Fruit fly (Drosophila melanogaster) whole organism, embryonic: ENCODE data around the gene CG7276.
A peak's percentile ranks its signal among the peaks of the same experiment; 100 is the strongest.

ENCODE experiments used
- CG10366 ChIP-seq: fragments of 200-800 bp; sonication (Bioruptor generic); IDR thresholded peaks from 2 replicates; pipeline ENCODE4 v1.3.6; 2022; ENCODE audit warnings: missing biosample characterization, missing genetic modification characterization
- CG12071 ChIP-seq: fragments of 200-800 bp; sonication (Bioruptor generic); optimal IDR thresholded peaks from 3 replicates; lab custom pipeline; 2018; ENCODE audit warnings: missing biosample characterization, mild to moderate bottlenecking, missing genetic modification characterization
- CG13296 ChIP-seq: fragments of 200-800 bp; sonication (Bioruptor generic); optimal IDR thresholded peaks from 3 replicates; lab custom pipeline; 2018; ENCODE audit warnings: missing biosample characterization, mild to moderate bottlenecking, missing genetic modification characterization
- CG14050 ChIP-seq: fragments of 200-800 bp; sonication (Bioruptor generic); IDR thresholded peaks from 3 replicates; pipeline ENCODE4 v1.3.6; 2022; ENCODE audit warnings: missing biosample characterization, missing genetic modification characterization
- CG14667 ChIP-seq: fragments of 200-800 bp; sonication (Bioruptor generic); IDR thresholded peaks from 2 replicates; pipeline ENCODE4 v1.3.6; 2022; ENCODE audit warnings: missing biosample characterization, missing genetic modification characterization
- CG17829 ChIP-seq: fragments of 200-800 bp; optimal IDR thresholded peaks from 2 replicates; lab custom pipeline; 2019; ENCODE audit warnings: missing biosample characterization, mild to moderate bottlenecking, missing genetic modification characterization, moderate library complexity
- CG2120 ChIP-seq: fragments of 200-800 bp; sonication (Bioruptor generic); optimal IDR thresholded peaks from 3 replicates; lab custom pipeline; 2016; ENCODE audit warnings: missing biosample characterization, missing genetic modification characterization
- CG4360 ChIP-seq: fragments of 200-800 bp; sonication (Bioruptor generic); IDR thresholded peaks from 2 replicates; pipeline ENCODE4 v1.3.6; 2022; ENCODE audit warnings: missing biosample characterization, missing genetic modification characterization
- CG4404 ChIP-seq: fragments of 200-800 bp; sonication (Bioruptor generic); IDR thresholded peaks from 2 replicates; pipeline ENCODE4 v1.3.6; 2022; ENCODE audit warnings: missing biosample characterization, missing genetic modification characterization
- CG4707 ChIP-seq: fragments of 200-800 bp; sonication (Bioruptor generic); optimal IDR thresholded peaks from 2 replicates; lab custom pipeline; 2018; ENCODE audit warnings: missing biosample characterization, mild to moderate bottlenecking, missing genetic modification characterization, moderate library complexity
- CG5245 ChIP-seq: fragments of 200-800 bp; sonication (Bioruptor generic); optimal IDR thresholded peaks from 3 replicates; lab custom pipeline; 2016; ENCODE audit warnings: missing biosample characterization, missing genetic modification characterization
- CG5953 ChIP-seq: fragments of 200-800 bp; sonication (Bioruptor generic); IDR thresholded peaks from 2 replicates; pipeline ENCODE4 v1.3.6; 2022; ENCODE audit warnings: missing biosample characterization, missing genetic modification characterization
- CG6689 ChIP-seq: fragments of 200-800 bp; sonication (Bioruptor generic); IDR thresholded peaks from 2 replicates; pipeline ENCODE4 v1.3.6; 2022; ENCODE audit warnings: missing biosample characterization, missing genetic modification characterization
- CG6854 ChIP-seq: fragments of 200-800 bp; sonication (Bioruptor generic); optimal IDR thresholded peaks from 3 replicates; lab custom pipeline; 2017; ENCODE audit warnings: missing biosample characterization, mild to moderate bottlenecking, missing genetic modification characterization
- CG7987 ChIP-seq: fragments of 200-800 bp; sonication (Bioruptor generic); optimal IDR thresholded peaks from 2 replicates; lab custom pipeline; 2018; ENCODE audit warnings: missing biosample characterization, mild to moderate bottlenecking, missing genetic modification characterization, moderate library complexity
- Ets97D ChIP-seq: fragments of 200-800 bp; sonication (Bioruptor generic); optimal IDR thresholded peaks from 3 replicates; lab custom pipeline; 2016; ENCODE audit warnings: missing biosample characterization, missing genetic modification characterization
- Gug ChIP-seq: fragments of 200-800 bp; sonication (Bioruptor generic); IDR thresholded peaks from 4 replicates; pipeline ENCODE4 v1.3.6; 2022; ENCODE audit warnings: missing biosample characterization, missing genetic modification characterization
- Hr3 ChIP-seq: fragments of 200-800 bp; sonication (Bioruptor generic); optimal IDR thresholded peaks from 3 replicates; lab custom pipeline; 2016; ENCODE audit warnings: missing biosample characterization, missing genetic modification characterization
- Hr39 ChIP-seq: fragments of >200 bp; optimal IDR thresholded peaks from 2 replicates; lab custom pipeline; 2017
- Lim3 ChIP-seq: fragments of 200-800 bp; sonication (Bioruptor generic); IDR thresholded peaks from 2 replicates; pipeline ENCODE4 v1.3.6; 2022; ENCODE audit warnings: missing biosample characterization, missing genetic modification characterization
- Max ChIP-seq: fragments of 200-800 bp; sonication (Bioruptor generic); optimal IDR thresholded peaks from 2 replicates; lab custom pipeline; 2016; ENCODE audit warnings: missing biosample characterization, mild to moderate bottlenecking, missing genetic modification characterization
- NK7.1 ChIP-seq: fragments of 200-800 bp; sonication (Bioruptor generic); optimal IDR thresholded peaks from 3 replicates; lab custom pipeline; 2016; ENCODE audit warnings: missing biosample characterization, missing genetic modification characterization
- Neu2 ChIP-seq: fragments of 200-800 bp; sonication (Bioruptor generic); optimal IDR thresholded peaks from 3 replicates; lab custom pipeline; 2016; ENCODE audit warnings: missing biosample characterization, missing genetic modification characterization, borderline replicate concordance
- Nf-YC ChIP-seq: fragments of 200-800 bp; optimal IDR thresholded peaks from 3 replicates; lab custom pipeline; 2019; ENCODE audit warnings: missing biosample characterization, mild to moderate bottlenecking, missing genetic modification characterization, moderate library complexity
- Rx ChIP-seq: fragments of 200-800 bp; sonication (Bioruptor generic); IDR thresholded peaks from 2 replicates; pipeline ENCODE4 v1.3.6; 2022; ENCODE audit warnings: missing biosample characterization, missing genetic modification characterization
- Sox100B ChIP-seq: fragments of 200-800 bp; sonication (Bioruptor generic); optimal IDR thresholded peaks from 3 replicates; lab custom pipeline; 2018; ENCODE audit warnings: missing biosample characterization, mild to moderate bottlenecking, missing genetic modification characterization
- Spps ChIP-seq: fragments of 200-800 bp; sonication (Bioruptor generic); optimal IDR thresholded peaks from 2 replicates; lab custom pipeline; 2018; ENCODE audit warnings: missing biosample characterization, mild to moderate bottlenecking, missing genetic modification characterization
- Vsx1 ChIP-seq: fragments of 200-800 bp; sonication (Bioruptor generic); optimal IDR thresholded peaks from 2 replicates; lab custom pipeline; 2017; ENCODE audit warnings: missing biosample characterization, mild to moderate bottlenecking, missing genetic modification characterization, missing genetic modification reagents
- ara ChIP-seq: fragments of 200-800 bp; sonication (Bioruptor generic); IDR thresholded peaks from 2 replicates; pipeline ENCODE4 v1.3.6; 2022; ENCODE audit warnings: missing biosample characterization, missing genetic modification characterization
- ase ChIP-seq: fragments of 200-800 bp; sonication (Bioruptor generic); IDR thresholded peaks from 3 replicates; pipeline ENCODE4 v1.3.6; 2022; ENCODE audit warnings: missing biosample characterization, missing genetic modification characterization
- bab2 ChIP-seq: fragments of 200-800 bp; sonication (Bioruptor generic); optimal IDR thresholded peaks from 2 replicates; lab custom pipeline; 2016; ENCODE audit warnings: missing biosample characterization, missing genetic modification characterization
- bsh ChIP-seq, 2 experiments: fragments of 200-800 bp; sonication (Bioruptor generic); optimal IDR thresholded peaks; 2 replicates each; lab custom pipeline; 2017 to 2018; ENCODE audit warnings: mild to moderate bottlenecking in 2 of 2, missing biosample characterization in 2 of 2, missing genetic modification characterization in 2 of 2, moderate library complexity in 1 of 2
- cato ChIP-seq: fragments of 200-800 bp; sonication (Bioruptor generic); optimal IDR thresholded peaks from 2 replicates; lab custom pipeline; 2016; ENCODE audit warnings: missing biosample characterization, missing genetic modification characterization, borderline replicate concordance
- chif ChIP-seq, 2 experiments: fragments of 200-800 bp; sonication (Bioruptor generic); optimal IDR thresholded peaks; 3 replicates each; lab custom pipeline; 2016; ENCODE audit warnings: missing biosample characterization in 2 of 2, missing genetic modification characterization in 2 of 2
- corto ChIP-seq: fragments of 200-800 bp; sonication (Bioruptor generic); optimal IDR thresholded peaks from 2 replicates; lab custom pipeline; 2016; ENCODE audit warnings: missing biosample characterization, mild to moderate bottlenecking, missing genetic modification characterization, moderate library complexity
- croc ChIP-seq: fragments of 200-800 bp; sonication (Bioruptor generic); conservative IDR thresholded peaks from 3 replicates; pipeline ENCODE4 v1.3.6; 2022; ENCODE audit warnings: missing biosample characterization, missing genetic modification characterization
- esg ChIP-seq: fragments of 200-800 bp; sonication (Bioruptor generic); conservative IDR thresholded peaks from 2 replicates; pipeline ENCODE4 v1.3.6; 2022; ENCODE audit warnings: missing biosample characterization, missing genetic modification characterization
- fd3F ChIP-seq: fragments of 200-800 bp; sonication (Bioruptor generic); optimal IDR thresholded peaks from 2 replicates; lab custom pipeline; 2018; ENCODE audit warnings: missing biosample characterization, mild to moderate bottlenecking, missing genetic modification characterization, moderate library complexity
- ftz-f1 ChIP-seq: fragments of 200-800 bp; sonication (Bioruptor generic); optimal IDR thresholded peaks from 2 replicates; lab custom pipeline; 2016; ENCODE audit warnings: missing biosample characterization, missing genetic modification characterization
- lbe ChIP-seq: fragments of 200-800 bp; sonication (Bioruptor generic); optimal IDR thresholded peaks from 2 replicates; lab custom pipeline; 2016; ENCODE audit warnings: missing biosample characterization, mild to moderate bottlenecking, missing genetic modification characterization
- pan ChIP-seq, 4 experiments: fragments of >200 bp in 3 of 4; fragments of 200-800 bp in 1 of 4; sonication (Bioruptor generic) in 1 of 4; optimal IDR thresholded peaks in 3 of 4; IDR thresholded peaks in 1 of 4; 2 replicates each; pipeline versions ENCODE4 v1.3.6 to Lab custom; 2017 to 2022; ENCODE audit warnings: missing biosample characterization in 2 of 4, missing genetic modification characterization in 2 of 4, mixed read lengths in 1 of 4
- pita ChIP-seq: fragments of 200-800 bp; sonication (Bioruptor generic); optimal IDR thresholded peaks from 2 replicates; lab custom pipeline; 2017; ENCODE audit warnings: missing biosample characterization, mild to moderate bottlenecking, missing genetic modification characterization
- ranshi ChIP-seq: fragments of 200-800 bp; sonication (Bioruptor generic); IDR thresholded peaks from 2 replicates; pipeline ENCODE4 v1.3.6; 2022; ENCODE audit warnings: missing biosample characterization, missing genetic modification characterization
- sd ChIP-seq: fragments of 200-800 bp; sonication (Bioruptor generic); optimal IDR thresholded peaks from 3 replicates; lab custom pipeline; 2018; ENCODE audit warnings: missing biosample characterization, mild to moderate bottlenecking, missing genetic modification characterization, moderate library complexity
- sim ChIP-seq: fragments of 200-800 bp; sonication (Bioruptor generic); IDR thresholded peaks from 2 replicates; pipeline ENCODE4 v1.3.6; 2022; ENCODE audit warnings: missing biosample characterization, missing genetic modification characterization
- sna ChIP-seq: fragments of 200-800 bp; sonication (Bioruptor generic); IDR thresholded peaks from 2 replicates; pipeline ENCODE4 v1.3.6; 2022; ENCODE audit warnings: missing biosample characterization, missing genetic modification characterization; ENCODE audit not compliant: partially characterized antibody
- stc ChIP-seq: fragments of 200-800 bp; sonication (Bioruptor generic); IDR thresholded peaks from 2 replicates; pipeline ENCODE4 v1.3.6; 2022; ENCODE audit warnings: missing biosample characterization, missing genetic modification characterization
- tin ChIP-seq: fragments of 200-800 bp; sonication (Bioruptor generic); optimal IDR thresholded peaks from 3 replicates; lab custom pipeline; 2016; ENCODE audit warnings: missing biosample characterization, missing genetic modification characterization
- toy ChIP-seq: fragments of 200-800 bp; sonication (Bioruptor generic); IDR thresholded peaks from 2 replicates; pipeline ENCODE4 v1.3.6; 2022; ENCODE audit warnings: missing biosample characterization, missing genetic modification characterization

CG7276 gene

DNA sequence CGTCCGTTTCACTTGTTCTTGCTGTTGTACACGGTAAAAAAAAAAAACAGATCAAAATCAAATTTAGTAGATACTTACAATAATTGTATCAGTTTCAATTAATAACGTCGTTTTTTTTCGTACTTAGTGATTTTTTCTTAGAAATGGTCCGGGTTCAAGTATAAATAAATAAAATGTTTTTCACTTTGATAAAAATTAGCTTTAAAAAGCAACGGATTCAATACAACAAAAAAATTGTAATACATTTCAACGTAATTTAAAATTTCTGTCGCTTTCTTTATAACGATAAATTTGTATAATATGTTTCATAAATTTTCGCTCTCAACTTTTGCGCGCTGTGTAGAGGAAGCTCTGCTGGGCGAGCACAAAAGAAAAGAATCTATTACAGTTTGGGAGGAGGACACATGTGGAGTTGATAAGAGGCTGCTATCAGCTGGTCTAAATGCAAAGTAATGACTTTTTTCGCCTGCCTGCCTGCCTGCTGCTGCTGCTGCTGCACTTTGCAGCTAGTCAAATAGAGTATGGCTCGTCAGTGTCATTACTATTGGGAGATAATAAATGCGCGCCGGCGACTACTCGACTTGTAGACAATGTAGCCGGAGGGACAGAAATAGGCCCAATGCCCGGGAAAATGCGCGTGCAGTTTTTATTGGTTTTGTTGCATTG is 40.0 kb downstream of the CG7276 start (continued):
- TF ChIP-seq Rx (0 out of 2 replicates have a peak, but pooled peaks have one; percentile 10), CG6854 (GFP tag; lab: Kevin White, UChicago) (peak; percentile 54), CG4360 (0 out of 2 replicates have a peak, but pooled peaks have one; percentile 8), CG4707 (GFP tag; lab: Kevin White, UChicago) (no peak), Max (peak; percentile 55), sim (GFP tag; lab: Robert Waterston, UW) (no peak), CG7987 (GFP tag; lab: Kevin White, UChicago) (no peak), CG10366 (GFP tag; lab: Robert Waterston, UW) (peak; percentile 35; the same call in 1 of the 2 replicates), CG14050 (GFP tag; lab: Robert Waterston, UW) (no peak), Spps (tag; lab: Kevin White, UChicago) (peak; percentile 35), Nf-YC (tag; lab: Kevin White, UChicago) (peak; percentile 15), esg (GFP tag; lab: Robert Waterston, UW) (peak; percentile 46), toy (GFP tag; lab: Robert Waterston, UW) (0 out of 2 replicates have a peak, but pooled peaks have one; percentile 16), CG17829 (peak; percentile 76), corto (GFP tag; lab: Kevin White, UChicago) (no peak), CG5953 (GFP tag; lab: Robert Waterston, UW) (no peak), lbe (GFP tag; lab: Kevin White, UChicago) (no peak), chif (GFP tag; optimal IDR thresholded peaks at IDR 0.05; lab: Kevin White, UChicago) (peak; percentile 59 to 70), ase (GFP tag; lab: Robert Waterston, UW) (peak; percentile 41; the same call in 1 of the 3 replicates), CG14667 (GFP tag; lab: Robert Waterston, UW) (no peak), pan (optimal IDR thresholded peaks at IDR 0.05; lab: Kevin White, UChicago) (no peak), pan (GFP tag; optimal IDR thresholded peaks at IDR 0.05 in 1 of 2, IDR thresholded peaks at IDR 0.05 in 1 of 2) (peak in 1 of 2 experiments; percentile 66), CG4404 (peak; percentile 50), Hr39 (no peak), bab2 (GFP tag; lab: Kevin White, UChicago) (peak; percentile 39), CG2120 (GFP tag; lab: Kevin White, UChicago) (peak; percentile 74), sna (GFP tag; lab: Robert Waterston, UW) (no peak), fd3F (GFP tag; lab: Kevin White, UChicago) (peak; percentile 7), ftz-f1 (no peak), ara (GFP tag; lab: Robert Waterston, UW) (peak; percentile 42; the same call in 1 of the 2 replicates), sd (tag; lab: Kevin White, UChicago) (peak; percentile 4), NK7.1 (GFP tag; lab: Kevin White, UChicago) (peak; percentile 15), Sox100B (GFP tag; lab: Kevin White, UChicago) (peak; percentile 75), Hr3 (GFP tag; lab: Kevin White, UChicago) (peak; percentile 66), pita (GFP tag; lab: Kevin White, UChicago) (no peak), Neu2 (GFP tag; lab: Kevin White, UChicago) (no peak), tin (peak; percentile 48), Ets97D (GFP tag; lab: Kevin White, UChicago) (no peak), Vsx1 (GFP tag; lab: Kevin White, UChicago) (peak; percentile 53), CG12071 (GFP tag; lab: Kevin White, UChicago) (no peak), Gug (GFP tag; lab: Robert Waterston, UW) (0 out of 4 replicates have a peak, but pooled peaks have one; percentile 14), bsh (GFP tag; optimal IDR thresholded peaks at IDR 0.05; lab: Kevin White, UChicago) (peak in 1 of 2 experiments; percentile 80), Lim3 (no peak), croc (peak; percentile 21; the same call in 1 of the 3 replicates), CG13296 (GFP tag; lab: Kevin White, UChicago) (peak; percentile 62), CG6689 (GFP tag; lab: Robert Waterston, UW) (peak; percentile 78), CG5245 (GFP tag; lab: Kevin White, UChicago) (peak; percentile 45), cato (peak; percentile 57), ranshi (peak; percentile 12; the same call in 1 of the 2 replicates), stc (GFP tag; lab: Robert Waterston, UW) (peak; percentile 62)
